Worm (Caenorhabditis elegans) whole organism, L4 larva: ENCODE results near the gene Y38E10A.2.

ENCODE experiments used
- D1046.2 ChIP-seq: fragments of 200-800 bp; sonication (Bioruptor generic); IDR thresholded peaks from 2 replicates; pipeline ENCODE4 v1.3.6; 2022; ENCODE audit warnings: missing genetic modification characterization, missing compliant biosample characterization
- F37D6.2 ChIP-seq: sonication (generic microtip); optimal IDR thresholded peaks from 2 replicates; lab custom pipeline; 2016; ENCODE audit warnings: mild to moderate bottlenecking, missing genetic modification characterization, missing compliant biosample characterization
- F49E8.2 ChIP-seq: sonication (generic microtip); optimal IDR thresholded peaks from 2 replicates; lab custom pipeline; 2016; ENCODE audit warnings: missing compliant biosample characterization, mild to moderate bottlenecking, missing genetic modification characterization, borderline replicate concordance
- R02D3.7 ChIP-seq: fragments of 150-350 bp; sonication (generic microtip); optimal IDR thresholded peaks from 3 replicates; lab custom pipeline; 2014; ENCODE audit warnings: missing biosample characterization, missing genetic modification characterization
- Y5F2A.4 ChIP-seq: fragments of 200-800 bp; sonication (Bioruptor generic); optimal IDR thresholded peaks from 2 replicates; lab custom pipeline; 2018; ENCODE audit warnings: mild to moderate bottlenecking, missing genetic modification characterization, missing compliant biosample characterization
- aha-1 ChIP-seq: fragments of 150-350 bp; peaks from one replicate; lab custom pipeline; 2014; ENCODE audit warnings: missing biosample characterization, missing genetic modification characterization
- ceh-20 ChIP-seq: fragments of 200-800 bp; sonication (Bioruptor generic); IDR thresholded peaks from 2 replicates; pipeline ENCODE4 v1.3.6; 2022; ENCODE audit warnings: missing genetic modification reagents, missing genetic modification characterization, missing compliant biosample characterization
- ceh-44 ChIP-seq: fragments of 200-800 bp; sonication (Bioruptor generic); IDR thresholded peaks from 2 replicates; pipeline ENCODE4 v1.3.6; 2022; ENCODE audit warnings: missing genetic modification reagents, missing genetic modification characterization, missing compliant biosample characterization
- ceh-82 ChIP-seq: sonication (generic microtip); optimal IDR thresholded peaks from 2 replicates; lab custom pipeline; 2017; ENCODE audit warnings: missing biosample characterization, missing genetic modification characterization
- ces-1 ChIP-seq: fragments of 150-350 bp; sonication (generic microtip); optimal IDR thresholded peaks from 4 replicates; lab custom pipeline; 2014; ENCODE audit warnings: missing biosample characterization, missing genetic modification reagents, missing genetic modification characterization
- daf-19 ChIP-seq: fragments of 200-800 bp; sonication (Bioruptor generic); conservative IDR thresholded peaks from 2 replicates; pipeline ENCODE4 v1.3.6; 2022; ENCODE audit warnings: missing genetic modification characterization, missing compliant biosample characterization
- daf-8 ChIP-seq: fragments of 200-800 bp; sonication (Bioruptor generic); IDR thresholded peaks from 2 replicates; pipeline ENCODE4 v1.3.6; 2022; ENCODE audit warnings: missing genetic modification characterization, missing compliant biosample characterization
- dmd-6 ChIP-seq: fragments of 200-800 bp; sonication (Bioruptor generic); IDR thresholded peaks from 2 replicates; pipeline ENCODE4 v1.3.6; 2022; ENCODE audit warnings: missing genetic modification reagents, missing genetic modification characterization, missing compliant biosample characterization
- dmd-8 ChIP-seq: fragments of 200-800 bp; sonication (Bioruptor generic); IDR thresholded peaks from 2 replicates; pipeline ENCODE4 v1.3.6; 2022; ENCODE audit warnings: missing genetic modification characterization, missing compliant biosample characterization
- dpl-1 ChIP-seq: fragments of 150-350 bp; optimal IDR thresholded peaks from 2 replicates; lab custom pipeline; 2014; ENCODE audit warnings: missing biosample characterization, missing genetic modification reagents, missing genetic modification characterization
- duxl-1 ChIP-seq: sonication (generic microtip); optimal IDR thresholded peaks from 2 replicates; lab custom pipeline; 2016; ENCODE audit warnings: mild to moderate bottlenecking, missing genetic modification characterization, moderate library complexity, missing compliant biosample characterization; ENCODE audit not compliant: poor library complexity
- dve-1 ChIP-seq: sonication (generic microtip); optimal IDR thresholded peaks from 2 replicates; lab custom pipeline; 2017; ENCODE audit warnings: antibody characterized with exemption, mild to moderate bottlenecking, missing genetic modification characterization, missing compliant biosample characterization; ENCODE audit not compliant: insufficient read depth
- hif-1 ChIP-seq, 2 experiments: sonication (generic microtip); optimal IDR thresholded peaks; 2 replicates each; lab custom pipeline; 2016 to 2017; ENCODE audit warnings: missing compliant biosample characterization in 2 of 2, missing genetic modification characterization in 2 of 2, missing genetic modification reagents in 2 of 2, missing genotype in 2 of 2, mild to moderate bottlenecking in 1 of 2
- hlh-11 ChIP-seq: fragments of 200-800 bp; sonication (Bioruptor generic); optimal IDR thresholded peaks from 2 replicates; lab custom pipeline; 2018; ENCODE audit warnings: mild to moderate bottlenecking, missing genetic modification characterization, missing compliant biosample characterization
- hlh-30 ChIP-seq: sonication (generic microtip); optimal IDR thresholded peaks from 2 replicates; lab custom pipeline; 2017; ENCODE audit warnings: antibody characterized with exemption, mild to moderate bottlenecking, missing genetic modification characterization, missing compliant biosample characterization; ENCODE audit not compliant: insufficient read depth
- jun-1 ChIP-seq: fragments of 150-350 bp; optimal IDR thresholded peaks from 2 replicates; lab custom pipeline; 2014; ENCODE audit warnings: missing biosample characterization, missing genetic modification reagents, missing genetic modification characterization
- lim-7 ChIP-seq: fragments of 200-800 bp; sonication (Bioruptor generic); IDR thresholded peaks from 2 replicates; pipeline ENCODE4 v1.3.6; 2022; ENCODE audit warnings: missing genetic modification characterization, missing compliant biosample characterization
- lin-13 ChIP-seq: fragments of 150-350 bp; optimal IDR thresholded peaks from 2 replicates; lab custom pipeline; 2014; ENCODE audit warnings: missing biosample characterization, missing genetic modification reagents, missing genetic modification characterization
- lin-29 ChIP-seq: fragments of 200-800 bp; sonication (Bioruptor generic); IDR thresholded peaks from 2 replicates; pipeline ENCODE4 v1.3.6; 2022; ENCODE audit warnings: missing genetic modification reagents, missing genetic modification characterization, missing compliant biosample characterization
- mdl-1 ChIP-seq, 2 experiments: fragments of 150-350 bp in 1 of 2; sonication (generic microtip) in 1 of 2; optimal IDR thresholded peaks; 2 replicates each; lab custom pipeline; 2014 to 2017; ENCODE audit warnings: missing biosample characterization in 2 of 2, missing genetic modification characterization in 2 of 2
- mep-1 ChIP-seq: fragments of 150-350 bp; sonication (generic microtip); optimal IDR thresholded peaks from 3 replicates; lab custom pipeline; 2014; ENCODE audit warnings: missing biosample characterization, missing genetic modification characterization
- mes-2 ChIP-seq: sonication (generic microtip); optimal IDR thresholded peaks from 2 replicates; lab custom pipeline; 2016; ENCODE audit warnings: missing genotype, mild to moderate bottlenecking, missing genetic modification characterization, missing compliant biosample characterization; ENCODE audit not compliant: poor library complexity, severe bottlenecking
- nhr-102 ChIP-seq: sonication (generic microtip); optimal IDR thresholded peaks from 2 replicates; lab custom pipeline; 2016; ENCODE audit warnings: mild to moderate bottlenecking, missing genetic modification characterization, moderate library complexity, missing compliant biosample characterization
- nhr-28 ChIP-seq: fragments of 150-350 bp; optimal IDR thresholded peaks from 2 replicates; lab custom pipeline; 2014; ENCODE audit warnings: missing biosample characterization, missing genetic modification characterization
- nhr-41 ChIP-seq: fragments of 200-800 bp; sonication (Bioruptor generic); IDR thresholded peaks from 2 replicates; pipeline ENCODE4 v1.3.6; 2022; ENCODE audit warnings: missing genetic modification reagents, missing genetic modification characterization, missing compliant biosample characterization
- nhr-6 ChIP-seq: fragments of 150-350 bp; optimal IDR thresholded peaks from 2 replicates; lab custom pipeline; 2014; ENCODE audit warnings: missing biosample characterization, missing genetic modification characterization
- nhr-76 ChIP-seq: fragments of 150-350 bp; optimal IDR thresholded peaks from 2 replicates; lab custom pipeline; 2014; ENCODE audit warnings: missing biosample characterization, missing genetic modification characterization
- pqm-1 ChIP-seq: sonication (generic microtip); optimal IDR thresholded peaks from 2 replicates; lab custom pipeline; 2017; ENCODE audit warnings: missing biosample characterization, missing genetic modification characterization
- skn-1 ChIP-seq: fragments of 150-350 bp; optimal IDR thresholded peaks from 2 replicates; lab custom pipeline; 2014; ENCODE audit warnings: missing biosample characterization, missing genetic modification characterization
- unc-62 ChIP-seq, 3 experiments: fragments of 150-350 bp in 1 of 3; sonication (generic microtip); optimal IDR thresholded peaks in 2 of 3; peaks in 1 of 3; 1 replicate in 1 of 3; 2 replicates in 2 of 3; lab custom pipeline; 2014 to 2017; ENCODE audit warnings: missing biosample characterization in 3 of 3, missing genetic modification characterization in 3 of 3, missing genetic modification reagents in 3 of 3, missing genotype in 1 of 3
- vab-7 ChIP-seq: fragments of 200-800 bp; sonication (Bioruptor generic); IDR thresholded peaks from 2 replicates; pipeline ENCODE4 v1.3.6; 2022; ENCODE audit warnings: missing genetic modification reagents, missing genetic modification characterization, missing compliant biosample characterization
- zip-2 ChIP-seq: fragments of 150-350 bp; optimal IDR thresholded peaks from 2 replicates; lab custom pipeline; 2014; ENCODE audit warnings: missing biosample characterization, missing genetic modification characterization

The Y38E10A.2 gene

DNA sequence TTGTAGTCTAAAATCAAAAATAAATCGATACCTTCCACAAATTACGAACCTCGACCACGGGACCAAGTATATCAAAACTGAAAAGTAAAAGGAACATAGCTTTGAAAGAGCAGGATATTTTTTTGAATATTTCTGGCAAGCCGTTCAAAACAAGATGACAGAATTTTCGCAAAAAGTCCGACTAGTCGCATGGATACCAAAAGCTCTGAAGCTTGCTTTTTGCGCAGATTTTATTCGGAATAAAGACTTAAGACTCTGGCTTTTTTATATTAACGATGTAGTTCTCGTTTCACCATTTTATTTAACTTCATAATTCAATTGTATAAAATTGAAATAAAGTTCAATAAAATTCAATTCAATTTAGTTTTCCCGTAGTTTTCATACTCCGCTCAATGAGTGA lies at the start of gene Y38E10A.2:
Gene Y38E10A.2 (minus strand): TSS at position 101 of the 400 bp plus-strand sequence.
- TF ChIP-seq aha-1 (tag; lab: Kevin White, UChicago) = no peak
- no peak for TF ChIP-seq lim-7 (GFP tag; lab: Robert Waterston, UW)
- TF ChIP-seq unc-62 (GFP tag; optimal IDR thresholded peaks at IDR 0.05 in 1 of 2; lab: Kevin White, UChicago) = no peak
- no peak for TF ChIP-seq unc-62 (tag; optimal IDR thresholded peaks at IDR 0.05; lab: Kevin White, UChicago)
- no peak for TF ChIP-seq dmd-6 (GFP tag; lab: Robert Waterston, UW)
- TF ChIP-seq lin-29 (GFP tag; lab: Robert Waterston, UW) = no peak
- no peak for TF ChIP-seq jun-1
- no peak for TF ChIP-seq nhr-102 (tag; lab: Kevin White, UChicago)
- TF ChIP-seq nhr-6 (tag; lab: Kevin White, UChicago) = no peak
- no peak for TF ChIP-seq ceh-44 (GFP tag; lab: Robert Waterston, UW)
- TF ChIP-seq daf-8 = no peak
- TF ChIP-seq dmd-8 (GFP tag; lab: Robert Waterston, UW) = no peak
- no peak for TF ChIP-seq dve-1
- TF ChIP-seq nhr-76 (tag; lab: Kevin White, UChicago) = no peak
- TF ChIP-seq ceh-82 (tag; lab: Kevin White, UChicago) = no peak
- TF ChIP-seq skn-1 (tag; lab: Kevin White, UChicago) = no peak
- no peak for TF ChIP-seq duxl-1 (tag; lab: Kevin White, UChicago)
- no peak for TF ChIP-seq daf-19 (GFP tag; lab: Robert Waterston, UW)

DNA sequence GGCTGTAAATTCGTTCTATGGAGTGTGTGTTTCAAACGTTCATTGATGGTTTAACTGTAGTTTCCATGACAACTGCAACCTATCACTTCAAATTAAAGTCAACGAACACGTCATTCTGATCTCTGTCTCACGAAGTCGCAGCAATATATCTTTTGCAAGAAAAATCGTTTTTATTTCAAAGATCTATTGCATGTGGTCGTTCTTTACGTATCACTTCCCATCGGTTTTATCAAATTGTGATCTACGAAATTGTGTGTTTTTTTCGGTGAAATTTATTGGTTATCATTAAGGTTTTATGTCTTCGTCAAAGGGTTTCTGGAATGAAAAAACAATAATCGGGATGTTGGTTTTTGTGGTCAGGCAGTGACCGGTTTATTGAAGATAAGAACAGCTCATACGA lies 49.4 kb upstream of the Y38E10A.2 start:
- TF ChIP-seq R02D3.7 (tag; lab: Kevin White, UChicago) (no peak), zip-2 (tag; lab: Kevin White, UChicago) (no peak), dmd-6 (GFP tag; lab: Robert Waterston, UW) (peak; percentile 21; the same call in 1 of the 2 replicates), ceh-20 (GFP tag; lab: Robert Waterston, UW) (peak; percentile 55; the same call in 1 of the 2 replicates), lin-13 (GFP tag; lab: Kevin White, UChicago) (no peak), hif-1 (tag; optimal IDR thresholded peaks at IDR 0.05; lab: Kevin White, UChicago) (peak in 1 of 2 experiments; percentile 11), nhr-41 (GFP tag; lab: Robert Waterston, UW) (no peak), ces-1 (no peak), vab-7 (GFP tag; lab: Robert Waterston, UW) (no peak), daf-19 (GFP tag; lab: Robert Waterston, UW) (no peak), mes-2 (tag; lab: Kevin White, UChicago) (no peak), hlh-30 (tag; lab: Kevin White, UChicago) (no peak), D1046.2 (no peak), mep-1 (no peak), pqm-1 (tag; lab: Kevin White, UChicago) (no peak), Y5F2A.4 (GFP tag; lab: Kevin White, UChicago) (no peak)

DNA sequence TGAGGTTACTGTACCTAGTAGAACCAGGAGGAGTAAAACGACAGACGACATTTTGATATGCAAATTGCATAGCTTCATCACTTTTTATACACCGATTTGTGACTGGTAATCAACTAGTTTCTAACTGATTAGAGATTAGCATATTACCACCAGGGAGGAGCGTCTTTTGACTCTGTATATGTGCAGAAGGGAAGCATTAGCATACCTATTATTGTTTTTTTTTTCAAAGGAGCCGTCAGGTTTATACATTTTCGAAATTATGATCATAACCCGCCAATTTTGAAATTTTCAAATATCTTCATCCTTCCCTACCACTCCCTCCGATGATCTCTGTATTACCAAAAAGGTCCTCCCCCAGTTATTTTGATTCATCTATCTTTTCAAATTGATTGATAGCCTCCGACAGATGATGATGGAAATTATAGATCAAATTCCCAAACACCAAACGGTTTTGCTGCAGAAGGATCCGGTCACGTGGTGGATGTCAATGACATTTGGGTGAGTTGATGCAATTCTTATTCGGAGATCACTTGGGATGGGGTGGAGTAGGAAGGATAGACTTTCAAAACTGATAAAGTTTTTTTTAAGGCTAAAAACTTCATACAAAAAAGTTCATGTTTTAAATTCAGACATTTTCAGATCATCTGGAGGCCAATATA lies 48.6 kb upstream of the Y38E10A.2 start, which contains the start of gene nspe-8:
Gene nspe-8 (minus strand): TSS at position 51 of the 659 bp plus-strand sequence.
- TF ChIP-seq unc-62 (GFP tag; optimal IDR thresholded peaks at IDR 0.05 in 1 of 2; lab: Kevin White, UChicago) (peak in 1 of 2 experiments; percentile 76), unc-62 (tag; optimal IDR thresholded peaks at IDR 0.05; lab: Kevin White, UChicago) (no peak), dmd-6 (GFP tag; lab: Robert Waterston, UW) (peak; percentile 40; the same call in 1 of the 2 replicates), mdl-1 (tag; optimal IDR thresholded peaks at IDR 0.05; lab: Kevin White, UChicago) (peak in 1 of 2 experiments; percentile 68), F37D6.2 (no peak), hlh-11 (tag; lab: Kevin White, UChicago) (peak; percentile 47), hif-1 (tag; optimal IDR thresholded peaks at IDR 0.05; lab: Kevin White, UChicago) (peak in 1 of 2 experiments; percentile 71), dpl-1 (no peak), ceh-20 (GFP tag; lab: Robert Waterston, UW) (peak; percentile 75), hlh-30 (tag; lab: Kevin White, UChicago) (peak; percentile 43), F49E8.2 (tag; lab: Kevin White, UChicago) (no peak), nhr-28 (tag; lab: Kevin White, UChicago) (peak; percentile 79), aha-1 (tag; lab: Kevin White, UChicago) (peak; percentile 95)
